Fruit fly (Drosophila melanogaster) whole organism, adult: ENCODE measurements around the gene obst-H.
A peak's percentile ranks its signal among the peaks of the same experiment; 100 is the strongest.

Experiments
- CG11617 ChIP-seq: fragments of 200-800 bp; sonication (Bioruptor generic); optimal IDR thresholded peaks from 2 replicates; lab custom pipeline; 2017; ENCODE audit warnings: mild to moderate bottlenecking, missing biosample characterization, missing genetic modification reagents, missing genetic modification characterization
- CG12768 ChIP-seq: fragments of 200-800 bp; sonication (Bioruptor generic); optimal IDR thresholded peaks from 2 replicates; lab custom pipeline; 2017; ENCODE audit warnings: missing biosample characterization, missing genetic modification characterization, mild to moderate bottlenecking, moderate library complexity, missing genetic modification reagents
- CG14711 ChIP-seq: fragments of 200-800 bp; sonication (Bioruptor generic); optimal IDR thresholded peaks from 2 replicates; lab custom pipeline; 2018; ENCODE audit warnings: missing biosample characterization, mild to moderate bottlenecking, missing genetic modification characterization, moderate library complexity
- CG1620 ChIP-seq: fragments of 200-800 bp; sonication (Bioruptor generic); optimal IDR thresholded peaks from 2 replicates; lab custom pipeline; 2016; ENCODE audit warnings: missing biosample characterization, missing genetic modification characterization
- CG33017 ChIP-seq: fragments of 200-800 bp; sonication (Bioruptor generic); optimal IDR thresholded peaks from 2 replicates; lab custom pipeline; 2018; ENCODE audit warnings: missing biosample characterization, mild to moderate bottlenecking, missing genetic modification characterization, moderate library complexity
- CG5204 ChIP-seq: fragments of 200-800 bp; sonication (Bioruptor generic); optimal IDR thresholded peaks from 2 replicates; lab custom pipeline; 2016; ENCODE audit warnings: missing biosample characterization, missing genetic modification characterization
- CG7045 ChIP-seq: fragments of 200-800 bp; sonication (Bioruptor generic); optimal IDR thresholded peaks from 2 replicates; lab custom pipeline; 2017; ENCODE audit warnings: missing biosample characterization, mild to moderate bottlenecking, missing genetic modification characterization
- CG7101 ChIP-seq: fragments of 200-800 bp; sonication (Bioruptor generic); optimal IDR thresholded peaks from 2 replicates; lab custom pipeline; 2018; ENCODE audit warnings: missing biosample characterization, mild to moderate bottlenecking, missing genetic modification characterization, moderate library complexity
- Clk ChIP-seq: fragments of 200-800 bp; sonication (Bioruptor generic); optimal IDR thresholded peaks from 2 replicates; lab custom pipeline; 2017; ENCODE audit warnings: missing biosample characterization, missing genetic modification characterization
- Crg-1 ChIP-seq: fragments of 200-800 bp; sonication (Bioruptor generic); optimal IDR thresholded peaks from 2 replicates; lab custom pipeline; 2016; ENCODE audit warnings: missing biosample characterization, missing genetic modification characterization
- Hr96 ChIP-seq: fragments of 200-800 bp; sonication (Bioruptor generic); optimal IDR thresholded peaks from 2 replicates; lab custom pipeline; 2016; ENCODE audit warnings: missing biosample characterization, missing genetic modification characterization
- Mnt ChIP-seq: fragments of 200-800 bp; sonication (Bioruptor generic); optimal IDR thresholded peaks from 2 replicates; lab custom pipeline; 2016; ENCODE audit warnings: missing biosample characterization, mild to moderate bottlenecking, missing genetic modification characterization
- bab1 ChIP-seq: fragments of 200-800 bp; sonication (Bioruptor generic); optimal IDR thresholded peaks from 3 replicates; lab custom pipeline; 2019; ENCODE audit warnings: missing biosample characterization, mild to moderate bottlenecking, missing genetic modification characterization, moderate library complexity
- cic ChIP-seq: fragments of 200-800 bp; sonication (Bioruptor generic); optimal IDR thresholded peaks from 2 replicates; lab custom pipeline; 2017; ENCODE audit warnings: missing biosample characterization, mild to moderate bottlenecking, missing genetic modification characterization, moderate library complexity
- cnc ChIP-seq, 2 experiments: fragments of >200 bp; optimal IDR thresholded peaks; 2 replicates each; lab custom pipeline; 2017
- kay ChIP-seq: fragments of 200-800 bp; sonication (Bioruptor generic); peaks from one replicate; lab custom pipeline; 2016; ENCODE audit warnings: missing biosample characterization, missing genetic modification characterization, borderline replicate concordance
- ovo ChIP-seq: fragments of 200-800 bp; sonication (Bioruptor generic); optimal IDR thresholded peaks from 2 replicates; lab custom pipeline; 2016; ENCODE audit warnings: missing biosample characterization, missing genetic modification characterization
- pad ChIP-seq: fragments of 200-800 bp; sonication (Bioruptor generic); optimal IDR thresholded peaks from 3 replicates; lab custom pipeline; 2017; ENCODE audit warnings: missing biosample characterization, missing genetic modification characterization, mild to moderate bottlenecking, moderate library complexity, missing genetic modification reagents
- tj ChIP-seq: fragments of 200-800 bp; sonication (Bioruptor generic); optimal IDR thresholded peaks from 3 replicates; lab custom pipeline; 2017; ENCODE audit warnings: missing biosample characterization, mild to moderate bottlenecking, missing genetic modification characterization, moderate library complexity
- toe ChIP-seq: fragments of 200-800 bp; sonication (Bioruptor generic); optimal IDR thresholded peaks from 2 replicates; lab custom pipeline; 2016; ENCODE audit warnings: missing biosample characterization, missing genetic modification characterization

The obst-H gene

dm6 chr3L:15513264-15513663, 15.8 kb downstream of the obst-H start:
- TF ChIP-seq tj (GFP tag; lab: Kevin White, UChicago) (peak; percentile 78), cnc (optimal IDR thresholded peaks at IDR 0.05; lab: Kevin White, UChicago) (peak in 1 of 2 experiments; percentile 64), CG11617 (GFP tag; lab: Kevin White, UChicago) (no peak)

dm6 chr3L:15511688-15512250, 17.3 kb downstream of the obst-H start:
- TF ChIP-seq CG11617 (GFP tag; lab: Kevin White, UChicago) (peak; percentile 55), CG5204 (no peak), CG7045 (GFP tag; lab: Kevin White, UChicago) (no peak), tj (GFP tag; lab: Kevin White, UChicago) (peak; percentile 98), ovo (GFP tag; lab: Kevin White, UChicago) (no peak), bab1 (GFP tag; lab: Kevin White, UChicago) (peak; percentile 37), cnc (optimal IDR thresholded peaks at IDR 0.05; lab: Kevin White, UChicago) (no peak), CG1620 (GFP tag; lab: Kevin White, UChicago) (no peak), CG7101 (tag; lab: Kevin White, UChicago) (no peak), Mnt (GFP tag; lab: Kevin White, UChicago) (peak; percentile 44), Clk (GFP tag; lab: Kevin White, UChicago) (no peak), CG33017 (tag; lab: Kevin White, UChicago) (peak; percentile 57), toe (GFP tag; lab: Kevin White, UChicago) (no peak), cic (GFP tag; lab: Kevin White, UChicago) (peak; percentile 65), Crg-1 (GFP tag; lab: Kevin White, UChicago) (no peak), pad (GFP tag; lab: Kevin White, UChicago) (peak; percentile 41), CG12768 (GFP tag; lab: Kevin White, UChicago) (peak; percentile 42), CG14711 (tag; lab: Kevin White, UChicago) (no peak), kay (peak; percentile 98), Hr96 (no peak)

DNA sequence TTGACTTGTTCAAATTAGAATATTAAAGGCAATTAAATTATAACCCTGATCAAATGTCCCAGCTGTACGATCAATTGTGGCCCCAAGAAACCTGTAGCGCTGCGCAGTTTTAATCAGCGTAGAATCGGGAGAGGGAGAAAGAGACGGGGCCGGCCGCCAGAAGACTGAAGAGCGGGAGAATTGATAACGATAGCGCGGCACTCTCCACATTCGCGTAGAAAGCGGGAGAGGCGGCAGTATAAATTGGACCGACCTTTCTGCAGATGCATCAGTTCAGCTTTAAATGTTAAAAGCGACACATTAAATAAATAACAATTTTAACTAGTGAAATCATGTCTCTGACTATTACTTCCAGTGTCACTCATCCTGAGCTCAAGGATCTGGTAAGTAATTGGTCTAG, 18.3 kb downstream of the obst-H start, which contains the start of gene MsrA:
Gene MsrA (plus strand): TSS at position 266 of the 400 bp plus-strand sequence.
- TF ChIP-seq CG5204 (no peak), Clk (GFP tag; lab: Kevin White, UChicago) (no peak), cic (GFP tag; lab: Kevin White, UChicago) (peak; percentile 49), CG7101 (tag; lab: Kevin White, UChicago) (peak; percentile 20), CG12768 (GFP tag; lab: Kevin White, UChicago) (no peak), toe (GFP tag; lab: Kevin White, UChicago) (no peak), ovo (GFP tag; lab: Kevin White, UChicago) (no peak), bab1 (GFP tag; lab: Kevin White, UChicago) (peak; percentile 36), CG14711 (tag; lab: Kevin White, UChicago) (no peak), CG7045 (GFP tag; lab: Kevin White, UChicago) (no peak), CG1620 (GFP tag; lab: Kevin White, UChicago) (no peak), Crg-1 (GFP tag; lab: Kevin White, UChicago) (no peak), CG11617 (GFP tag; lab: Kevin White, UChicago) (no peak), pad (GFP tag; lab: Kevin White, UChicago) (no peak), Mnt (GFP tag; lab: Kevin White, UChicago) (peak; percentile 51), CG33017 (tag; lab: Kevin White, UChicago) (peak; percentile 12), tj (GFP tag; lab: Kevin White, UChicago) (peak; percentile 80), Hr96 (peak; percentile 2), cnc (optimal IDR thresholded peaks at IDR 0.05; lab: Kevin White, UChicago) (no peak), kay (peak; percentile 31)

dm6 chr3L:15509398-15509797, 19.6 kb downstream of the obst-H start, which contains the start of the genes gdl and gdl-ORF39:
TSS of gene gdl (plus strand) at chr3L:15509445.
TSS of gene gdl-ORF39 (plus strand) at chr3L:15509445.
- TF ChIP-seq Clk (GFP tag; lab: Kevin White, UChicago) (no peak), CG14711 (tag; lab: Kevin White, UChicago) (no peak), CG1620 (GFP tag; lab: Kevin White, UChicago) (no peak), toe (GFP tag; lab: Kevin White, UChicago) (no peak), cic (GFP tag; lab: Kevin White, UChicago) (no peak), ovo (GFP tag; lab: Kevin White, UChicago) (no peak), Mnt (GFP tag; lab: Kevin White, UChicago) (peak; percentile 54), Crg-1 (GFP tag; lab: Kevin White, UChicago) (no peak), pad (GFP tag; lab: Kevin White, UChicago) (no peak), cnc (optimal IDR thresholded peaks at IDR 0.05; lab: Kevin White, UChicago) (no peak), CG33017 (tag; lab: Kevin White, UChicago) (no peak), Hr96 (no peak), CG5204 (no peak), CG7101 (tag; lab: Kevin White, UChicago) (no peak), bab1 (GFP tag; lab: Kevin White, UChicago) (peak; percentile 54), tj (GFP tag; lab: Kevin White, UChicago) (no peak), CG7045 (GFP tag; lab: Kevin White, UChicago) (no peak)

DNA sequence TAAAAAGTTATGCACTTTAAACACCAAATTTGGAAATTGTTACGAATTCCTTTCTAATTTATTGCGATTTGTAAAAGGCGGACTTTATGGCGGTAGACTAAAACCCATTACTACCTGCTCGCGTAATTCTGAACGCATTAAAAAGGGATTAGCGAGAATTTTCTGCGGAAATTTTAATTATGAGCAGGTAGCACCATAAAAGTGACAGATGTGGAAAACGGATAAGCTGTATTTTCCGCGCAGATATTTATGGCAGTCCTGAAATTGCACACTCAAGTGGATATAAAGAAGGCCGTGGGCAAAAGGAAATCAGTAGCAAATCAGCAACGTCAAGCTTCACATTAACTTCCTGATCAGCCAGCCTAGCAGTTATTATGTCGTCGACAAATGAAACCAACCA, 20.3 kb downstream of the obst-H start, which contains the start of gene Z600:
Gene Z600 (plus strand): TSS at position 312 of the 400 bp plus-strand sequence.
- TF ChIP-seq bab1 (GFP tag; lab: Kevin White, UChicago), result no peak
- TF ChIP-seq Clk (GFP tag; lab: Kevin White, UChicago), result no peak
- no peak for TF ChIP-seq cnc (optimal IDR thresholded peaks at IDR 0.05; lab: Kevin White, UChicago)
- no peak for TF ChIP-seq CG1620 (GFP tag; lab: Kevin White, UChicago)
- TF ChIP-seq pad (GFP tag; lab: Kevin White, UChicago), result no peak
- no peak for TF ChIP-seq CG7101 (tag; lab: Kevin White, UChicago)
- TF ChIP-seq tj (GFP tag; lab: Kevin White, UChicago), result no peak
- no peak for TF ChIP-seq Hr96
- no peak for TF ChIP-seq toe (GFP tag; lab: Kevin White, UChicago)
- TF ChIP-seq CG12768 (GFP tag; lab: Kevin White, UChicago), result no peak
- no peak for TF ChIP-seq kay
- TF ChIP-seq Crg-1 (GFP tag; lab: Kevin White, UChicago), result no peak
- TF ChIP-seq Mnt (GFP tag; lab: Kevin White, UChicago), result no peak
- TF ChIP-seq cic (GFP tag; lab: Kevin White, UChicago), result no peak
- TF ChIP-seq CG33017 (tag; lab: Kevin White, UChicago), result no peak
